Worm (Caenorhabditis elegans): Measurements from ENCODE around the gene B0524.3.

DNA sequence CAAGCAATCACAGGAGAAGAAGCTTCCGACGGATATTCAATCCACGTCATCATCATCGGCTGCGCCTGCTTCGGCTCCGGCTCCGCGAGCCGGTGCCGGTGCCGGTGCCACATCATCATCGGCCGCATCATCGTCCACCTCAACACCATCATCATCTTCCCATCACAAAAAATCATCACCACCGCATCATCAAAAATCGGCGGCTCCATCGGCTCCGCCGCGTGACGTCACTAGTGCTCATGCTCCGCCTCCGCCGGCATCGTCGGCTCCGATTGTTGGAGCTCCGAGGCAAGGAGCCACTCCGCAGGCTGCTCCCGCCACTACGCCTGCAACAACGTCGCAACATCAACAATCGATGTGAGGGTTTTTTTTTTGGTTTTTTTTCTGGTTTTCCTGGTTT lies 44.6 kb downstream of the B0524.3 start:
- TF ChIP-seq him-1 (tag; optimal IDR thresholded peaks at IDR 0.05) (no peak), W03F9.2 (tag; optimal IDR thresholded peaks at IDR 0.05) (no peak), dao-5 (tag; optimal IDR thresholded peaks at IDR 0.05) (no peak)

Measured in whole organism, L4/young adult.